Worm (Caenorhabditis elegans) whole organism, young adult: Measurements from ENCODE around the gene ztf-1.

ENCODE experiments used
- B0019.2 ChIP-seq: fragments of 200-800 bp; sonication (Bioruptor generic); conservative IDR thresholded peaks from 2 replicates; pipeline ENCODE4 v1.3.6; 2022; ENCODE audit warnings: missing genetic modification reagents, missing genetic modification characterization, missing compliant biosample characterization
- B0035.1 ChIP-seq: sonication (generic microtip); optimal IDR thresholded peaks from 2 replicates; lab custom pipeline; 2016; ENCODE audit warnings: missing genetic modification characterization, mild to moderate bottlenecking, missing compliant biosample characterization, missing genotype, missing genetic modification reagents
- C06A6.2 ChIP-seq: fragments of 200-800 bp; sonication (Bioruptor generic); conservative IDR thresholded peaks from 2 replicates; pipeline ENCODE4 v1.3.6; 2022; ENCODE audit warnings: missing genetic modification characterization, missing compliant biosample characterization
- C17E4.6 ChIP-seq: fragments of 200-800 bp; sonication (Bioruptor generic); IDR thresholded peaks from 2 replicates; pipeline ENCODE4 v1.3.6; 2022; ENCODE audit warnings: missing genetic modification reagents, missing genetic modification characterization, missing compliant biosample characterization
- F22D6.2 ChIP-seq: sonication (generic microtip); optimal IDR thresholded peaks from 2 replicates; lab custom pipeline; 2016; ENCODE audit warnings: mild to moderate bottlenecking, missing genetic modification characterization, missing compliant biosample characterization
- F33H1.4 ChIP-seq: fragments of 200-800 bp; sonication (Bioruptor generic); IDR thresholded peaks from 2 replicates; pipeline ENCODE4 v1.3.6; 2022; ENCODE audit warnings: missing genetic modification reagents, missing genetic modification characterization, missing compliant biosample characterization
- F39B2.1 ChIP-seq: fragments of 200-800 bp; sonication (Bioruptor generic); IDR thresholded peaks from 2 replicates; pipeline ENCODE4 v1.3.6; 2022; ENCODE audit warnings: missing genetic modification reagents, missing genetic modification characterization, missing compliant biosample characterization
- F57C9.4 ChIP-seq: sonication (generic microtip); optimal IDR thresholded peaks from 2 replicates; lab custom pipeline; 2017; ENCODE audit warnings: mild to moderate bottlenecking, missing genetic modification characterization, missing compliant biosample characterization
- K11D2.4 ChIP-seq: fragments of 200-800 bp; sonication (Bioruptor generic); IDR thresholded peaks from 2 replicates; pipeline ENCODE4 v1.3.6; 2022; ENCODE audit warnings: missing genetic modification reagents, missing genetic modification characterization, missing compliant biosample characterization
- K12H6.12 ChIP-seq: fragments of 200-800 bp; sonication (Bioruptor generic); optimal IDR thresholded peaks from 2 replicates; lab custom pipeline; 2018; ENCODE audit warnings: mild to moderate bottlenecking, missing genetic modification characterization, missing compliant biosample characterization
- Y53G8AR.9 ChIP-seq: fragments of 200-800 bp; sonication (Bioruptor generic); conservative IDR thresholded peaks from 2 replicates; pipeline ENCODE4 v1.3.6; 2022; ENCODE audit warnings: missing genetic modification reagents, missing genetic modification characterization, missing compliant biosample characterization
- Y67H2A.10 ChIP-seq: fragments of 200-800 bp; sonication (Bioruptor generic); conservative IDR thresholded peaks from 2 replicates; pipeline ENCODE4 v1.3.6; 2022; ENCODE audit warnings: missing genetic modification reagents, missing genetic modification characterization, missing compliant biosample characterization
- Y79H2A.3 ChIP-seq: fragments of 200-800 bp; sonication (Bioruptor generic); conservative IDR thresholded peaks from 2 replicates; pipeline ENCODE4 v1.3.6; 2022; ENCODE audit warnings: missing genetic modification reagents, missing genetic modification characterization, missing compliant biosample characterization
- Y95B8A.8 ChIP-seq: fragments of 200-800 bp; sonication (Bioruptor generic); IDR thresholded peaks from 2 replicates; pipeline ENCODE4 v1.3.6; 2022; ENCODE audit warnings: missing genetic modification reagents, missing genetic modification characterization, missing compliant biosample characterization
- ZK185.1 ChIP-seq: sonication (generic microtip); optimal IDR thresholded peaks from 2 replicates; lab custom pipeline; 2016; ENCODE audit warnings: mild to moderate bottlenecking, missing genetic modification characterization, missing compliant biosample characterization; ENCODE audit not compliant: poor library complexity, severe bottlenecking
- atf-7 ChIP-seq: sonication (generic microtip); optimal IDR thresholded peaks from 2 replicates; lab custom pipeline; 2017; ENCODE audit warnings: mild to moderate bottlenecking, missing genetic modification characterization, missing compliant biosample characterization
- attf-3 ChIP-seq: fragments of 200-800 bp; sonication (Bioruptor generic); conservative IDR thresholded peaks from 2 replicates; pipeline ENCODE4 v1.3.6; 2022; ENCODE audit warnings: missing genetic modification reagents, missing genetic modification characterization, missing compliant biosample characterization
- attf-5 ChIP-seq: fragments of 200-800 bp; sonication (Bioruptor generic); optimal IDR thresholded peaks from 2 replicates; lab custom pipeline; 2018; ENCODE audit warnings: mild to moderate bottlenecking, missing genetic modification characterization, missing compliant biosample characterization
- cebp-1 ChIP-seq, 2 experiments: fragments of 200-800 bp in 1 of 2; sonication (Bioruptor generic) in 1 of 2; sonication (generic microtip) in 1 of 2; IDR thresholded peaks in 1 of 2; optimal IDR thresholded peaks in 1 of 2; 2 replicates each; pipeline versions ENCODE4 v1.3.6 to Lab custom; 2017 to 2022; ENCODE audit warnings: missing compliant biosample characterization in 2 of 2, missing genetic modification characterization in 2 of 2, mild to moderate bottlenecking in 1 of 2, missing genetic modification reagents in 1 of 2, moderate library complexity in 1 of 2
- ceh-27 ChIP-seq: fragments of 200-800 bp; sonication (Bioruptor generic); optimal IDR thresholded peaks from 2 replicates; lab custom pipeline; 2018; ENCODE audit warnings: mild to moderate bottlenecking, missing genetic modification characterization, moderate library complexity, missing compliant biosample characterization
- ceh-40 ChIP-seq: fragments of 200-800 bp; sonication (Bioruptor generic); IDR thresholded peaks from 2 replicates; pipeline ENCODE4 v1.3.6; 2022; ENCODE audit warnings: missing genetic modification characterization, missing compliant biosample characterization
- ceh-91 ChIP-seq: fragments of 200-800 bp; sonication (Bioruptor generic); IDR thresholded peaks from 2 replicates; pipeline ENCODE4 v1.3.6; 2022; ENCODE audit warnings: missing genetic modification reagents, missing genetic modification characterization, missing compliant biosample characterization
- chd-7 ChIP-seq: sonication (generic microtip); optimal IDR thresholded peaks from 2 replicates; lab custom pipeline; 2016; ENCODE audit warnings: mild to moderate bottlenecking, missing genetic modification characterization, moderate library complexity, missing compliant biosample characterization
- dox-1 ChIP-seq: fragments of 200-800 bp; sonication (Bioruptor generic); IDR thresholded peaks from 2 replicates; pipeline ENCODE4 v1.3.6; 2022; ENCODE audit warnings: missing genetic modification reagents, missing genetic modification characterization, missing compliant biosample characterization
- dpl-1 ChIP-seq: fragments of 150-350 bp; optimal IDR thresholded peaks from 2 replicates; lab custom pipeline; 2014; ENCODE audit warnings: missing biosample characterization, missing genetic modification reagents, missing genetic modification characterization
- egl-18 ChIP-seq: fragments of 200-800 bp; sonication (Bioruptor generic); IDR thresholded peaks from 2 replicates; pipeline ENCODE4 v1.3.6; 2022; ENCODE audit warnings: missing genetic modification reagents, missing genetic modification characterization, missing compliant biosample characterization
- egl-44 ChIP-seq: fragments of 200-800 bp; sonication (Bioruptor generic); IDR thresholded peaks from 2 replicates; pipeline ENCODE4 v1.3.6; 2022; ENCODE audit warnings: missing genetic modification reagents, missing genetic modification characterization, missing compliant biosample characterization
- ets-4 ChIP-seq: fragments of 200-800 bp; sonication (Bioruptor generic); optimal IDR thresholded peaks from 2 replicates; lab custom pipeline; 2018; ENCODE audit warnings: mild to moderate bottlenecking, missing genetic modification characterization, missing compliant biosample characterization
- hsf-1 ChIP-seq: fragments of 200-800 bp; sonication (Bioruptor generic); IDR thresholded peaks from 2 replicates; pipeline ENCODE4 v1.3.6; 2022; ENCODE audit warnings: missing genetic modification reagents, missing genetic modification characterization, missing compliant biosample characterization
- let-526 ChIP-seq: fragments of 200-800 bp; sonication (Bioruptor generic); IDR thresholded peaks from 2 replicates; pipeline ENCODE4 v1.3.6; 2022; ENCODE audit warnings: missing genetic modification reagents, missing genetic modification characterization, missing compliant biosample characterization
- lin-26 ChIP-seq: fragments of 200-800 bp; sonication (Bioruptor generic); IDR thresholded peaks from 2 replicates; pipeline ENCODE4 v1.3.6; 2022; ENCODE audit warnings: missing genetic modification reagents, missing genetic modification characterization, missing compliant biosample characterization
- lin-40 ChIP-seq: sonication (generic microtip); optimal IDR thresholded peaks from 2 replicates; lab custom pipeline; 2016; ENCODE audit warnings: missing genetic modification characterization, mild to moderate bottlenecking, missing compliant biosample characterization, missing genotype, missing genetic modification reagents
- lsl-1 ChIP-seq: fragments of 200-800 bp; sonication (Bioruptor generic); optimal IDR thresholded peaks from 2 replicates; lab custom pipeline; 2018; ENCODE audit warnings: mild to moderate bottlenecking, missing genetic modification characterization, moderate library complexity, missing compliant biosample characterization
- madf-10 ChIP-seq: sonication (generic microtip); optimal IDR thresholded peaks from 2 replicates; lab custom pipeline; 2016; ENCODE audit warnings: mild to moderate bottlenecking, missing genetic modification characterization, missing compliant biosample characterization
- madf-6 ChIP-seq: fragments of 200-800 bp; sonication (Bioruptor generic); IDR thresholded peaks from 2 replicates; pipeline ENCODE4 v1.3.6; 2022; ENCODE audit warnings: missing genetic modification reagents, missing genetic modification characterization, missing compliant biosample characterization
- mcd-1 ChIP-seq: fragments of 200-800 bp; sonication (Bioruptor generic); IDR thresholded peaks from 2 replicates; pipeline ENCODE4 v1.3.6; 2022; ENCODE audit warnings: missing genetic modification reagents, missing genetic modification characterization, missing compliant biosample characterization
- pbrm-1 ChIP-seq: fragments of 200-800 bp; sonication (Bioruptor generic); IDR thresholded peaks from 2 replicates; pipeline ENCODE4 v1.3.6; 2022; ENCODE audit warnings: missing genetic modification reagents, missing genetic modification characterization, missing compliant biosample characterization
- pha-4 ChIP-seq: fragments of 150-350 bp; sonication (generic microtip); optimal IDR thresholded peaks from 2 replicates; lab custom pipeline; 2014; ENCODE audit warnings: missing biosample characterization, missing genetic modification reagents, missing genetic modification characterization
- rcor-1 ChIP-seq: fragments of 200-800 bp; sonication (Bioruptor generic); IDR thresholded peaks from 2 replicates; pipeline ENCODE4 v1.3.6; 2022; ENCODE audit warnings: missing genetic modification reagents, missing genetic modification characterization, missing compliant biosample characterization
- rec-8 ChIP-seq, 2 experiments: sonication (generic microtip); optimal IDR thresholded peaks; 2 replicates each; lab custom pipeline; 2016; ENCODE audit warnings: mild to moderate bottlenecking in 2 of 2, missing genetic modification characterization in 2 of 2, missing genetic modification reagents in 2 of 2, missing genotype in 2 of 2, missing biosample characterization in 1 of 2, missing compliant biosample characterization in 1 of 2, moderate library complexity in 1 of 2
- repo-1 ChIP-seq: sonication (generic microtip); optimal IDR thresholded peaks from 2 replicates; lab custom pipeline; 2017; ENCODE audit warnings: mild to moderate bottlenecking, missing genetic modification characterization, missing compliant biosample characterization
- snpc-4 ChIP-seq, 5 experiments: fragments of 150-350 bp in 1 of 5; sonication (generic microtip) in 4 of 5; optimal IDR thresholded peaks; 2 replicates each; lab custom pipeline; 2014 to 2018; ENCODE audit warnings: missing genetic modification characterization in 5 of 5, missing biosample characterization in 3 of 5, antibody characterized with exemption in 2 of 5, mild to moderate bottlenecking in 2 of 5, missing compliant biosample characterization in 2 of 5, missing genotype in 2 of 5, moderate library complexity in 2 of 5, missing genetic modification reagents in 1 of 5
- tbp1 ChIP-seq: fragments of 200-800 bp; sonication (Bioruptor generic); optimal IDR thresholded peaks from 2 replicates; lab custom pipeline; 2018; ENCODE audit warnings: mild to moderate bottlenecking, missing genetic modification characterization, missing compliant biosample characterization
- xnd-1 ChIP-seq: sonication (generic microtip); optimal IDR thresholded peaks from 2 replicates; lab custom pipeline; 2016; ENCODE audit warnings: missing genotype, missing genetic modification reagents, missing genetic modification characterization, missing compliant biosample characterization
- zfh-2 ChIP-seq: fragments of 200-800 bp; sonication (Bioruptor generic); conservative IDR thresholded peaks from 2 replicates; pipeline ENCODE4 v1.3.6; 2022; ENCODE audit warnings: missing genetic modification reagents, missing genetic modification characterization, missing compliant biosample characterization
- zim-3 ChIP-seq: sonication (generic microtip); optimal IDR thresholded peaks from 2 replicates; lab custom pipeline; 2017; ENCODE audit warnings: mild to moderate bottlenecking, missing genetic modification characterization, moderate library complexity, missing compliant biosample characterization

Gene ztf-1

DNA sequence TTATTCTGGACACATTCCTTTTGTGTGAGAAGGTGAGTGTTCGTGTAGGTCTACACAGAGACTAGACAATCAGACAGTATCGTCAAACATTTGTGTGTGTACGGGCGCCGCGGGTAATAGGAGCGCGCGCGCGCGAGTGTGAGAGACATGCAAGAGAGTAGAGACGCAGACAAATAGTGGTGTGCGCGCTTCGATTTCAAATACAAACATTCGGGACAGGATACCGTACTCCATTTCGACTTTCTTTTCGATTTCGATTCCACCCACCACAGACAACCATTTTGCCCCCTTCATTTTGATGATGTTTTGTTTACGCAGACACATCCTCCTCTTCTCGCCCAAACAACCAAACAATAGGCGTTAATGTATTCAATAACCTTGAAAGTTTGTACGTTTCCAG lies 2.6 kb upstream of the ztf-1 start:
- TF ChIP-seq F22D6.2 (tag; lab: Kevin White, UChicago) (no peak), ceh-91 (GFP tag; lab: Robert Waterston, UW) (no peak), B0035.1 (tag; lab: Kevin White, UChicago) (no peak), C17E4.6 (GFP tag; lab: Robert Waterston, UW) (no peak), hsf-1 (GFP tag; lab: Robert Waterston, UW) (peak; percentile 69), zfh-2 (GFP tag; lab: Robert Waterston, UW) (peak; percentile 83), Y53G8AR.9 (GFP tag; lab: Robert Waterston, UW) (0 out of 2 replicates have a peak, but pooled peaks have one; percentile 42), ets-4 (peak; percentile 79), xnd-1 (tag; lab: Kevin White, UChicago) (no peak), dox-1 (peak; percentile 84), F33H1.4 (GFP tag; lab: Robert Waterston, UW) (0 out of 2 replicates have a peak, but pooled peaks have one; percentile 19), lin-40 (peak; percentile 43), ZK185.1 (tag; lab: Kevin White, UChicago) (peak; percentile 48), Y79H2A.3 (peak; percentile 24; the same call in 1 of the 2 replicates), attf-5 (GFP tag; lab: Kevin White, UChicago) (peak; percentile 73), pbrm-1 (GFP tag; lab: Robert Waterston, UW) (peak; percentile 49; the same call in 1 of the 2 replicates), madf-10 (tag; lab: Kevin White, UChicago) (peak; percentile 37), atf-7 (peak; percentile 52), snpc-4 (GFP tag; optimal IDR thresholded peaks at IDR 0.05; lab: Kevin White, UChicago) (no peak), snpc-4 (tag; optimal IDR thresholded peaks at IDR 0.05; lab: Kevin White, UChicago) (peak in 3 of 4 experiments; percentile 43 to 72 (median 64)), F57C9.4 (tag; lab: Kevin White, UChicago) (no peak), dpl-1 (GFP tag; lab: Kevin White, UChicago) (no peak), lsl-1 (GFP tag; lab: Kevin White, UChicago) (peak; percentile 10), tbp1 (GFP tag; lab: Kevin White, UChicago) (peak; percentile 43), K12H6.12 (tag; lab: Kevin White, UChicago) (no peak), attf-3 (GFP tag; lab: Robert Waterston, UW) (peak; percentile 48; the same call in 1 of the 2 replicates), C06A6.2 (GFP tag; lab: Robert Waterston, UW) (0 out of 2 replicates have a peak, but pooled peaks have one; percentile 25), B0019.2 (GFP tag; lab: Robert Waterston, UW) (no peak), repo-1 (tag; lab: Kevin White, UChicago) (no peak), Y67H2A.10 (GFP tag; lab: Robert Waterston, UW) (no peak), let-526 (GFP tag; lab: Robert Waterston, UW) (peak; percentile 18; the same call in 1 of the 2 replicates), pha-4 (peak; percentile 39), mcd-1 (GFP tag; lab: Robert Waterston, UW) (peak; percentile 37), Y95B8A.8 (GFP tag; lab: Robert Waterston, UW) (peak; percentile 78; the same call in 1 of the 2 replicates), egl-18 (GFP tag; lab: Robert Waterston, UW) (0 out of 2 replicates have a peak, but pooled peaks have one; percentile 54), chd-7 (tag; lab: Kevin White, UChicago) (peak; percentile 57), cebp-1 (GFP tag; IDR thresholded peaks at IDR 0.05; lab: Robert Waterston, UW) (0 out of 2 replicates have a peak, but pooled peaks have one; percentile 9), cebp-1 (tag; optimal IDR thresholded peaks at IDR 0.05; lab: Kevin White, UChicago) (peak; percentile 73), K11D2.4 (GFP tag; lab: Robert Waterston, UW) (peak; percentile 70; the same call in 1 of the 2 replicates), ceh-40 (no peak), egl-44 (GFP tag; lab: Robert Waterston, UW) (no peak), F39B2.1 (GFP tag; lab: Robert Waterston, UW) (no peak), lin-26 (GFP tag; lab: Robert Waterston, UW) (0 out of 2 replicates have a peak, but pooled peaks have one; percentile 48), ceh-27 (GFP tag; lab: Kevin White, UChicago) (peak; percentile 63), rec-8 (tag; optimal IDR thresholded peaks at IDR 0.05; lab: Kevin White, UChicago) (no peak), zim-3 (tag; lab: Kevin White, UChicago) (no peak), rcor-1 (GFP tag; lab: Robert Waterston, UW) (0 out of 2 replicates have a peak, but pooled peaks have one; percentile 23), madf-6 (peak; percentile 85)
